Worm (Caenorhabditis elegans): ENCODE measurements around the gene chmp-7.

chmp-7 gene

ce11 chrII:9097302-9097701, 42.5 kb downstream of the chmp-7 start:
- no peak for TF ChIP-seq unc-86 (tag; optimal IDR thresholded peaks at IDR 0.05)
- TF ChIP-seq nhr-11 (tag; optimal IDR thresholded peaks at IDR 0.05): no peak
- no peak for TF ChIP-seq sdc-2 (tag; optimal IDR thresholded peaks at IDR 0.05)
- no peak for TF ChIP-seq K09A11.1 (tag; optimal IDR thresholded peaks at IDR 0.05; ENCODE audit: insufficient read depth)
- no peak for TF ChIP-seq fax-1 (tag; optimal IDR thresholded peaks at IDR 0.05)
- TF ChIP-seq pha-4 (tag; optimal IDR thresholded peaks at IDR 0.05): no peak
- TF ChIP-seq pat-9 (tag; optimal IDR thresholded peaks at IDR 0.05): no peak
- no peak for TF ChIP-seq pag-3 (tag; optimal IDR thresholded peaks at IDR 0.05; ENCODE audit: borderline replicate concordance)
- no peak for TF ChIP-seq ceh-34 (tag; optimal IDR thresholded peaks at IDR 0.05)

- TF ChIP-seq ceh-14 (tag; optimal IDR thresholded peaks at IDR 0.05): no peak
- TF ChIP-seq hlh-8 (tag; optimal IDR thresholded peaks at IDR 0.05): no peak
- no peak for TF ChIP-seq nhr-232 (tag; optimal IDR thresholded peaks at IDR 0.05)
- no peak for TF ChIP-seq ceh-19 (GFP tag; optimal IDR thresholded peaks at IDR 0.05)
- TF ChIP-seq ceh-6 (GFP tag; optimal IDR thresholded peaks at IDR 0.05): no peak
- TF ChIP-seq pha-2 (tag; optimal IDR thresholded peaks at IDR 0.05): no peak
- no peak for TF ChIP-seq T23F11.4 (GFP tag; optimal IDR thresholded peaks at IDR 0.05)
- TF ChIP-seq zip-5 (tag; optimal IDR thresholded peaks at IDR 0.05): no peak
- no peak for TF ChIP-seq lim-6 (tag; optimal IDR thresholded peaks at IDR 0.05)
- TF ChIP-seq ceh-34 (tag; optimal IDR thresholded peaks at IDR 0.05): no peak
- TF ChIP-seq ceh-45 (GFP tag; IDR thresholded peaks at IDR 0.05): no peak
- no peak for TF ChIP-seq ceh-18 (tag; optimal IDR thresholded peaks at IDR 0.05)
- no peak for TF ChIP-seq unc-55 (GFP tag; optimal IDR thresholded peaks at IDR 0.05)
Observed at ce11 chrII:9098505-9098904, 43.7 kb downstream of the chmp-7 start, which contains the start of gene clh-5. clh-5 (minus strand) TSS chrII:9098605.

DNA sequence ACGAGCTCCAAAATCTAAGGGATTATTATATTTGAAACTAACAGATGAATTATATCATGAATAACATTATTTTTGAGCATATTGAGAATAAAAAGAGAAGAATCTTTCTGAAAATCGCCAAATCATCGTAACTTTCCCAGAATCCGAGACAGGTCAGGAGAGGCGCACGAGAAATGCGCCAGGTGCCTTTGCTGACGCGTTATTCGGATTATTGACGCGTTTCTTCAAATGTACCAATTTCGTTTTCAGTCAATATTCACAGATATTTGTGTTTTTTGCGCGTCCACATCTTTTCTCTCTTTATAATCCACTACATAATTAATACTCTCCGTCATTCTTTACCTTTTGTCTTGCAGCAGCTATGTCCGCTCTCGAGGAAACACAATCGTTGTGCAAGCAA, 44.2 kb downstream of the chmp-7 start, which contains the start of gene T24H10.1:
T24H10.1 (plus strand) TSS at position 355 of the 400 bp plus-strand sequence.
- TF ChIP-seq unc-42 (tag; optimal IDR thresholded peaks at IDR 0.05) (peak; percentile 17), syd-9 (tag; optimal IDR thresholded peaks at IDR 0.05) (no peak), ceh-48 (tag; optimal IDR thresholded peaks at IDR 0.05) (peak; percentile 58), tbx-2 (tag; optimal IDR thresholded peaks at IDR 0.05) (peak; percentile 14), hlh-30 (tag; optimal IDR thresholded peaks at IDR 0.05; ENCODE audit: insufficient read depth) (peak; percentile 21)

- TF ChIP-seq tbx-7 (tag; optimal IDR thresholded peaks at IDR 0.05): no peak
- TF ChIP-seq unc-55 (GFP tag; optimal IDR thresholded peaks at IDR 0.05): no peak
Observed at ce11 chrII:9100798-9101197, 46.0 kb downstream of the chmp-7 start, which contains the start of gene T24H10.5. T24H10.5 (plus strand) TSS chrII:9101098.

All from whole organism, late embryonic.